Worm (Caenorhabditis elegans) whole organism, early embryonic: ENCODE data around the gene arl-3.
A peak's percentile ranks its signal among the peaks of the same experiment; 100 is the strongest.
"Not testable (repeated sequence)": the region's sequence is repeated elsewhere in the genome, so short reads cannot be mapped to it uniquely, and the experiment has no call there.

ENCODE experiments used
- aly-1 ChIP-seq: sonication (generic microtip); optimal IDR thresholded peaks from 2 replicates; lab custom pipeline; 2016; ENCODE audit warnings: missing genetic modification characterization, missing compliant biosample characterization
- ama-1 ChIP-seq: fragments of 150-350 bp; optimal IDR thresholded peaks from 2 replicates; lab custom pipeline; 2014
- ceh-13 ChIP-seq: fragments of 200-800 bp; sonication (Bioruptor generic); optimal IDR thresholded peaks from 2 replicates; lab custom pipeline; 2018; ENCODE audit warnings: mild to moderate bottlenecking, missing genetic modification characterization, missing compliant biosample characterization
- flt-1 ChIP-seq: fragments of 200-800 bp; sonication (Bioruptor generic); IDR thresholded peaks from 2 replicates; pipeline ENCODE4 v1.3.6; 2022; ENCODE audit warnings: missing genetic modification characterization, missing compliant biosample characterization
- hnd-1 ChIP-seq: sonication (generic microtip); optimal IDR thresholded peaks from 2 replicates; lab custom pipeline; 2016; ENCODE audit warnings: missing genetic modification characterization, missing compliant biosample characterization
- sea-1 ChIP-seq: fragments of 200-800 bp; sonication (Bioruptor generic); conservative IDR thresholded peaks from 2 replicates; pipeline ENCODE4 v1.3.6; 2022; ENCODE audit warnings: missing genetic modification characterization, missing compliant biosample characterization
- tbx-37 ChIP-seq: fragments of 200-800 bp; sonication (Bioruptor generic); conservative IDR thresholded peaks from 2 replicates; pipeline ENCODE4 v1.3.6; 2022; ENCODE audit warnings: missing genetic modification reagents, missing genetic modification characterization, missing compliant biosample characterization

- not testable (repeated sequence) for TF ChIP-seq sea-1 (GFP tag; lab: Robert Waterston, UW); ceh-13 (GFP tag; lab: Kevin White, UChicago); aly-1; tbx-37 (GFP tag; lab: Robert Waterston, UW); ama-1 (lab: Kevin White, UChicago); hnd-1
- peak; percentile 39; the same call in 1 of the 2 replicates for TF ChIP-seq flt-1 (GFP tag; lab: Robert Waterston, UW)
Measured at ce11 chrII:14641387-14641786, 35.1 kb downstream of the arl-3 start.
